Worm (Caenorhabditis elegans) whole organism, L4 larva: ENCODE results near the gene unc-70.

Experiments
- F26F4.8 ChIP-seq: fragments of 200-800 bp; sonication (Bioruptor generic); conservative IDR thresholded peaks from 2 replicates; pipeline ENCODE4 v1.3.6; 2022; ENCODE audit warnings: missing genetic modification characterization, missing compliant biosample characterization
- T20F7.1 ChIP-seq: fragments of 200-800 bp; sonication (Bioruptor generic); optimal IDR thresholded peaks from 2 replicates; lab custom pipeline; 2018; ENCODE audit warnings: mild to moderate bottlenecking, missing genetic modification characterization, missing compliant biosample characterization
- T26A8.4 ChIP-seq: fragments of 200-800 bp; sonication (Bioruptor generic); IDR thresholded peaks from 2 replicates; pipeline ENCODE4 v1.3.6; 2022; ENCODE audit warnings: missing genetic modification characterization, missing compliant biosample characterization
- Y5F2A.4 ChIP-seq: fragments of 200-800 bp; sonication (Bioruptor generic); optimal IDR thresholded peaks from 2 replicates; lab custom pipeline; 2018; ENCODE audit warnings: mild to moderate bottlenecking, missing genetic modification characterization, missing compliant biosample characterization
- aha-1 ChIP-seq: fragments of 150-350 bp; peaks from one replicate; lab custom pipeline; 2014; ENCODE audit warnings: missing biosample characterization, missing genetic modification characterization
- arid-1 ChIP-seq: fragments of 200-800 bp; sonication (Bioruptor generic); conservative IDR thresholded peaks from 2 replicates; pipeline ENCODE4 v1.3.6; 2022; ENCODE audit warnings: missing genetic modification reagents, missing genetic modification characterization, missing compliant biosample characterization
- ceh-28 ChIP-seq: fragments of 150-350 bp; optimal IDR thresholded peaks from 2 replicates; lab custom pipeline; 2014; ENCODE audit warnings: missing biosample characterization, missing genetic modification reagents, missing genetic modification characterization
- ctbp-1 ChIP-seq: fragments of 200-800 bp; sonication (Bioruptor generic); IDR thresholded peaks from 2 replicates; pipeline ENCODE4 v1.3.6; 2022; ENCODE audit warnings: missing genetic modification reagents, missing genetic modification characterization, missing compliant biosample characterization
- daf-16 ChIP-seq, 3 experiments: sonication (generic microtip); optimal IDR thresholded peaks; 2 replicates each; lab custom pipeline; 2016 to 2017; ENCODE audit warnings: missing genetic modification characterization in 3 of 3, missing genetic modification reagents in 3 of 3, mild to moderate bottlenecking in 2 of 3, missing compliant biosample characterization in 2 of 3, missing biosample characterization in 1 of 3, moderate library complexity in 1 of 3
- daf-19 ChIP-seq: fragments of 200-800 bp; sonication (Bioruptor generic); conservative IDR thresholded peaks from 2 replicates; pipeline ENCODE4 v1.3.6; 2022; ENCODE audit warnings: missing genetic modification characterization, missing compliant biosample characterization
- dmd-8 ChIP-seq: fragments of 200-800 bp; sonication (Bioruptor generic); IDR thresholded peaks from 2 replicates; pipeline ENCODE4 v1.3.6; 2022; ENCODE audit warnings: missing genetic modification characterization, missing compliant biosample characterization
- dmd-9 ChIP-seq: fragments of 200-800 bp; sonication (Bioruptor generic); IDR thresholded peaks from 2 replicates; pipeline ENCODE4 v1.3.6; 2022; ENCODE audit warnings: missing genetic modification reagents, missing genetic modification characterization, missing compliant biosample characterization
- fos-1 ChIP-seq: fragments of 150-350 bp; optimal IDR thresholded peaks from 2 replicates; lab custom pipeline; 2014; ENCODE audit warnings: missing biosample characterization, missing genetic modification characterization
- gei-8 ChIP-seq: fragments of 200-800 bp; sonication (Bioruptor generic); optimal IDR thresholded peaks from 2 replicates; lab custom pipeline; 2018; ENCODE audit warnings: mild to moderate bottlenecking, missing genetic modification characterization, missing compliant biosample characterization
- hif-1 ChIP-seq, 2 experiments: sonication (generic microtip); optimal IDR thresholded peaks; 2 replicates each; lab custom pipeline; 2016 to 2017; ENCODE audit warnings: missing compliant biosample characterization in 2 of 2, missing genetic modification characterization in 2 of 2, missing genetic modification reagents in 2 of 2, missing genotype in 2 of 2, mild to moderate bottlenecking in 1 of 2
- hmg-1.1 ChIP-seq: fragments of 200-800 bp; sonication (Bioruptor generic); IDR thresholded peaks from 2 replicates; pipeline ENCODE4 v1.3.6; 2022; ENCODE audit warnings: missing genetic modification reagents, missing genetic modification characterization, missing compliant biosample characterization
- lin-15B ChIP-seq: fragments of 150-350 bp; sonication (generic microtip); optimal IDR thresholded peaks from 3 replicates; lab custom pipeline; 2014; ENCODE audit warnings: missing biosample characterization, missing genetic modification characterization
- lin-38 ChIP-seq: fragments of 200-800 bp; sonication (Bioruptor generic); IDR thresholded peaks from 2 replicates; pipeline ENCODE4 v1.3.6; 2022; ENCODE audit warnings: missing genetic modification reagents, missing genetic modification characterization, missing compliant biosample characterization
- lir-3 ChIP-seq: sonication (generic microtip); optimal IDR thresholded peaks from 2 replicates; lab custom pipeline; 2016; ENCODE audit warnings: mild to moderate bottlenecking, missing genetic modification characterization, missing compliant biosample characterization
- lsy-2 ChIP-seq, 2 experiments: fragments of 150-350 bp in 1 of 2; sonication (generic microtip) in 1 of 2; optimal IDR thresholded peaks; 2 replicates each; lab custom pipeline; 2014 to 2017; ENCODE audit warnings: missing biosample characterization in 2 of 2, missing genetic modification characterization in 2 of 2
- madf-5 ChIP-seq, 2 experiments: fragments of 200-800 bp; sonication (Bioruptor generic); IDR thresholded peaks; 2 replicates each; pipeline ENCODE4 v1.3.6; 2022; ENCODE audit warnings: missing compliant biosample characterization in 2 of 2, missing genetic modification characterization in 2 of 2
- mdl-1 ChIP-seq, 2 experiments: fragments of 150-350 bp in 1 of 2; sonication (generic microtip) in 1 of 2; optimal IDR thresholded peaks; 2 replicates each; lab custom pipeline; 2014 to 2017; ENCODE audit warnings: missing biosample characterization in 2 of 2, missing genetic modification characterization in 2 of 2
- mep-1 ChIP-seq: fragments of 150-350 bp; sonication (generic microtip); optimal IDR thresholded peaks from 3 replicates; lab custom pipeline; 2014; ENCODE audit warnings: missing biosample characterization, missing genetic modification characterization
- mxl-3 ChIP-seq: fragments of 200-800 bp; sonication (Bioruptor generic); optimal IDR thresholded peaks from 2 replicates; lab custom pipeline; 2018; ENCODE audit warnings: mild to moderate bottlenecking, missing genetic modification characterization, missing compliant biosample characterization
- nhr-111 ChIP-seq: fragments of 200-800 bp; sonication (Bioruptor generic); optimal IDR thresholded peaks from 2 replicates; lab custom pipeline; 2018; ENCODE audit warnings: mild to moderate bottlenecking, missing genetic modification characterization, missing compliant biosample characterization
- nhr-237 ChIP-seq: sonication (generic microtip); optimal IDR thresholded peaks from 2 replicates; lab custom pipeline; 2017; ENCODE audit warnings: missing biosample characterization, missing genetic modification characterization
- nhr-28 ChIP-seq: fragments of 150-350 bp; optimal IDR thresholded peaks from 2 replicates; lab custom pipeline; 2014; ENCODE audit warnings: missing biosample characterization, missing genetic modification characterization
- pha-4 ChIP-seq, 2 experiments: fragments of 150-350 bp in 1 of 2; fragments of 200-800 bp in 1 of 2; sonication (Bioruptor generic) in 1 of 2; IDR thresholded peaks in 1 of 2; optimal IDR thresholded peaks in 1 of 2; 2 replicates each; pipeline versions ENCODE4 v1.3.6 to Lab custom; 2014 to 2022; ENCODE audit warnings: missing genetic modification characterization in 2 of 2, missing genetic modification reagents in 2 of 2, missing biosample characterization in 1 of 2, missing compliant biosample characterization in 1 of 2
- rbr-2 ChIP-seq: sonication (generic microtip); optimal IDR thresholded peaks from 2 replicates; lab custom pipeline; 2016; ENCODE audit warnings: missing genotype, missing genetic modification characterization, missing compliant biosample characterization
- sdz-12 ChIP-seq: fragments of 200-800 bp; sonication (Bioruptor generic); optimal IDR thresholded peaks from 2 replicates; lab custom pipeline; 2018; ENCODE audit warnings: mild to moderate bottlenecking, missing genetic modification characterization, missing compliant biosample characterization
- set-16 ChIP-seq: fragments of 200-800 bp; sonication (Bioruptor generic); IDR thresholded peaks from 2 replicates; pipeline ENCODE4 v1.3.6; 2022; ENCODE audit warnings: missing genetic modification reagents, missing genetic modification characterization, missing compliant biosample characterization
- skn-1 ChIP-seq: fragments of 150-350 bp; optimal IDR thresholded peaks from 2 replicates; lab custom pipeline; 2014; ENCODE audit warnings: missing biosample characterization, missing genetic modification characterization
- tag-97 ChIP-seq: fragments of 200-800 bp; sonication (Bioruptor generic); IDR thresholded peaks from 2 replicates; pipeline ENCODE4 v1.3.6; 2022; ENCODE audit warnings: missing genetic modification characterization, missing compliant biosample characterization
- tra-1 ChIP-seq: fragments of 200-800 bp; sonication (Bioruptor generic); IDR thresholded peaks from 2 replicates; pipeline ENCODE4 v1.3.6; 2022; ENCODE audit warnings: missing genetic modification reagents, missing genetic modification characterization, missing compliant biosample characterization
- unc-62 ChIP-seq, 3 experiments: fragments of 150-350 bp in 1 of 3; sonication (generic microtip); optimal IDR thresholded peaks in 2 of 3; peaks in 1 of 3; 1 replicate in 1 of 3; 2 replicates in 2 of 3; lab custom pipeline; 2014 to 2017; ENCODE audit warnings: missing biosample characterization in 3 of 3, missing genetic modification characterization in 3 of 3, missing genetic modification reagents in 3 of 3, missing genotype in 1 of 3
- zfp-3 ChIP-seq: fragments of 200-800 bp; sonication (Bioruptor generic); conservative IDR thresholded peaks from 2 replicates; pipeline ENCODE4 v1.3.6; 2022; ENCODE audit warnings: missing genetic modification reagents, missing genetic modification characterization, missing compliant biosample characterization

The unc-70 gene

DNA sequence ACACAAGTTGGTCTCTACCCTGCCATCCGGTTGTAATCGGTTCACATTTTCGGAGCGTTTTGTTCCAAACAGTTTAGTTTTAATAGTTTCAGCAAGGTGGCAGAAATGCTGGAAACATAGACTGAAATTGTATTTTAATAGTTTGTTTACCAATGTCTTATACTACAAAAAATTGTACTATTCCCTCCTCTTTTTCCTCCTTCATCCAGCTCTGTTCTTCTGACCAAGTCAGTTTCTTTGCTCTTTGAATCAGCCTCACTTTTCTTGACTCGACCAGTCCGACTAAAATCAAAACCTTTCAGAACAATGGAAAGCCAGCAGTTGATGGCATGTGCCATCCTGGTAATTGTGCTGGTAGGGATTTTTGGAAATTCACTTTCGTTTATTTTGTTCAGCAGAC lies 11.1 kb upstream of the unc-70 start, which contains the start of gene frpr-18:
frpr-18 (plus strand) TSS at position 301 of the 400 bp plus-strand sequence.
- TF ChIP-seq zfp-3 (GFP tag; lab: Robert Waterston, UW): no peak
- no peak for TF ChIP-seq mdl-1 (tag; optimal IDR thresholded peaks at IDR 0.05; lab: Kevin White, UChicago)
- no peak for TF ChIP-seq unc-62 (GFP tag; optimal IDR thresholded peaks at IDR 0.05 in 1 of 2; lab: Kevin White, UChicago)
- no peak for TF ChIP-seq unc-62 (tag; optimal IDR thresholded peaks at IDR 0.05; lab: Kevin White, UChicago)
- TF ChIP-seq tra-1 (GFP tag; lab: Robert Waterston, UW): no peak
- TF ChIP-seq ceh-28 (tag; lab: Kevin White, UChicago): no peak

DNA sequence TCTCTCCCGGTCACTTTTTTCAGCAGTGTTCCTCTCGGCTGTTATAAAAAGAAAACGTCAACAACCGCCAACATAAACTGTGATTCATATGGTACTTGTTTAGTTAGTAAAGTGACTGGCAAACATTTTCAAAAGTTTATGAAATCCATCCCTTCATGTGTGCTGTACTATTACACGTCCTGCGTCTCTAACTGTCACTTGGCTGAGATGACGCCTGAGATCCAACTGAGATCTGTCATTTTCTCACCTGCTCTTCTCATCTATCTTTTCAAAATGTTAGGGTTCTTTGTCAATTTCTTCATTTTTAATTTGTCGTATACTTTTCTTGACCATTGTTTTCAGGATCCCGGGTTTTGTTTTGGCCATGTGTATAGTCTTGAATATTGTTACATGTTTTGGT lies 6.4 kb upstream of the unc-70 start:
- TF ChIP-seq unc-62 (GFP tag; optimal IDR thresholded peaks at IDR 0.05 in 1 of 2; lab: Kevin White, UChicago) (peak in 1 of 2 experiments; percentile 9), unc-62 (tag; optimal IDR thresholded peaks at IDR 0.05; lab: Kevin White, UChicago) (no peak), set-16 (no peak), aha-1 (tag; lab: Kevin White, UChicago) (peak; percentile 26), fos-1 (tag; lab: Kevin White, UChicago) (no peak), gei-8 (GFP tag; lab: Kevin White, UChicago) (no peak), hmg-1.1 (GFP tag; lab: Robert Waterston, UW) (0 out of 2 replicates have a peak, but pooled peaks have one; percentile 18), daf-19 (GFP tag; lab: Robert Waterston, UW) (no peak)

DNA sequence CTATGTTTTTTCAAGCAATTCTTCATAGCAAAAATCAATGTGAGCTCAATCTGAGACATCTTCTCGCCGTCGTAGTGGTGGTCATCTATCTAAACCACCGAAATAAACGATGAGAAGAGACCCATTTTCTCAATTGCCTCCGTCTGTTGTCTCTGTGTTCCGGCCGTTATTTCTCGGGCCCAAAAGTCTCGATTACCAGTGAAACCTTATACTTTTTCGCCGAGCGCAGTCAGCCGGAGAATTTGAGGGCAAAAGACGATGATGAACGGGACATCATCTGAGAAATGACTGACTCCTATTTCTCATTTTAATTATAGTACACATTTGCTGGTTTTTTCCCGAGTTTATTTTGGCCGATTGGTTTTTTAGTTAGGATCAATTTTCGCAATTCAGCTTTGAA lies 5.3 kb upstream of the unc-70 start:
- TF ChIP-seq madf-5 (GFP tag; IDR thresholded peaks at IDR 0.05; lab: Robert Waterston, UW) (no peak), T26A8.4 (GFP tag; lab: Robert Waterston, UW) (no peak), ctbp-1 (no peak), dmd-8 (GFP tag; lab: Robert Waterston, UW) (no peak)

DNA sequence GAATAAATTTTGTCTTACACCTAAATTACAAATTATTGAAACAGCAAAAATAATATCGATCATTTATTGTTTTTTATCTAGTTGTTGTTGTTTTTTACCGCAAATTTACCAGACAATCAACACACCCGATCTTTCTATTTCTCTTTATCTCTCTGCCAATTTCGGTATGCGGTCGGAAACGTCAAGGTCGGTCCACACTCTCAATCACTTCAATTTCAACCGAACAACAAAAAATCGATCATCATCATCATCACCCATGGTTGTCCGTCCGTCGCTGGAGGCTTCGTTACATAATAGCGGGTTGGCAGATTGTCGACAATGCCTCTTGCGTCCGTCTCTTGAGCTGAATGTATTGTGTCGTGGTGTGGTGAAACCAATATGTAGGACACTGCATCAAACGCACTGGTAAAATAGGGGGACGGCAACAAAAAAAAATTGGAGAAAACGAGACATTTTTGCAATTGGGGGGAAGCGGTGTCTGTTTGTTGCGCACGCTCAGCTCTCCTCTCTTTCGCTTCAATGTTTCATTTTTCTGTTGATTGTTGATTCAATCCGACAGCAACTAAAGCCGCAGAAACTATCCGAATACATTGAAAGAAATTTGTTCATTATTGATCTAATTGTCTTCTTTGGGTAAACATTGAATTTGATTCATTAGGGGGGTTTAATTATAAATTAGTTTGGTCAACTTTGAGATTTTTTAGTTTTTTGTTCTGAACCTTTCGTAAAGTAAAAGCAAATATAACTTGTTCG lies 4.2 kb upstream of the unc-70 start:
- no peak for TF ChIP-seq nhr-111 (GFP tag; lab: Kevin White, UChicago)
- no peak for TF ChIP-seq lir-3 (tag; lab: Kevin White, UChicago)
- TF ChIP-seq lsy-2 (tag; optimal IDR thresholded peaks at IDR 0.05; lab: Kevin White, UChicago): peak in 1 of 2 experiments; percentile 8
- peak; percentile 28; the same call in 1 of the 2 replicates for TF ChIP-seq hmg-1.1 (GFP tag; lab: Robert Waterston, UW)
- TF ChIP-seq tag-97 (GFP tag; lab: Robert Waterston, UW): no peak
- TF ChIP-seq skn-1: no peak
- peak in 1 of 2 experiments; percentile 95 for TF ChIP-seq unc-62 (GFP tag; optimal IDR thresholded peaks at IDR 0.05 in 1 of 2; lab: Kevin White, UChicago)
- no peak for TF ChIP-seq unc-62 (tag; optimal IDR thresholded peaks at IDR 0.05; lab: Kevin White, UChicago)
- no peak for TF ChIP-seq pha-4 (GFP tag; IDR thresholded peaks at IDR 0.05; lab: Robert Waterston, UW)
- peak; percentile 58 for TF ChIP-seq pha-4 (tag; optimal IDR thresholded peaks at IDR 0.05; lab: Kevin White, UChicago)
- 0 out of 2 replicates have a peak, but pooled peaks have one; percentile 40 for TF ChIP-seq dmd-9 (GFP tag; lab: Robert Waterston, UW)
- TF ChIP-seq mxl-3 (GFP tag; lab: Kevin White, UChicago): peak; percentile 0
- TF ChIP-seq mep-1 (tag; lab: Kevin White, UChicago): peak; percentile 19

DNA sequence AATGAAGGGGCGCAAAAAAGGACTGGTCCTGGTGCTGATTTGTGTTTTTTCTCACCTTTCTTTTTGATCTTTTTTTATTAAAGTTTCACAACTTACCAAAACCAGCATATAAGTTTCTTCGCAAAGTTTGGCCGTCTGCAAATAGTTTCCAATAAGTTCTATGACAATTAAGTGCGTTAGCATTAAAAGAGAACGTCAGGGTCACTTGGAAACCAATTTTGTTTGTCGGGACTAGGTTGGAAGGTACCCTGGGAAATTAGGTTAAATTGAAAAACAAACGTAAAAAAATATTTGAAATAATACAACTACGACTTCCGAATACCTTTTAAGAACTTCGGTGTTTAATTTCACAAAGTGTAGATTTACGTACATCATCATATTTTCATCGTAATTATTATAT lies 2.6 kb upstream of the unc-70 start:
- peak in 1 of 2 experiments; percentile 98 for TF ChIP-seq unc-62 (GFP tag; optimal IDR thresholded peaks at IDR 0.05 in 1 of 2; lab: Kevin White, UChicago)
- no peak for TF ChIP-seq unc-62 (tag; optimal IDR thresholded peaks at IDR 0.05; lab: Kevin White, UChicago)
- peak; percentile 67 for TF ChIP-seq aha-1 (tag; lab: Kevin White, UChicago)
- no peak for TF ChIP-seq hmg-1.1 (GFP tag; lab: Robert Waterston, UW)

DNA sequence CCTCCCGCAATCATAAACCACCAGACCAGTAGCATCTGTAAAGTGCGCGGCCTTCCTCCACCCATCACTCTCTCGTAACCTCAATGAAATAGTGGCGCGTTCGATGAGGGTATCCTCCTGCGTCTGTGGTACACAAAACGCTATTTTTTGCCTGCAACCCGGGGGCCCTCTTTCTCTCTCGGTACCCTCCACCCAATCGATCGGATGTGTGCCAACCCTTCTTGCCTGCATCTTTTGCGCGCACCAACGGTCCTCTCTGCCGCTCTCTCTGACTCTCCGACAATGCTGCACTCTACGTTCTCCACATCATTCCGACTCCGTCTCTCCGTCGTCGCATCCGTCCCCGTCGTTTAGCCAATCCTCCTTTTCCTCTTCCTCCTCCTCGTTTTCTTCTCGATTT lies 1.6 kb upstream of the unc-70 start:
- no peak for TF ChIP-seq daf-19 (GFP tag; lab: Robert Waterston, UW)
- peak in 1 of 2 experiments; percentile 60 for TF ChIP-seq hif-1 (tag; optimal IDR thresholded peaks at IDR 0.05; lab: Kevin White, UChicago)
- TF ChIP-seq nhr-237 (tag; lab: Kevin White, UChicago): no peak
- peak; percentile 49 for TF ChIP-seq nhr-28 (tag; lab: Kevin White, UChicago)
- TF ChIP-seq Y5F2A.4 (GFP tag; lab: Kevin White, UChicago): no peak
- TF ChIP-seq daf-16 (GFP tag; optimal IDR thresholded peaks at IDR 0.05; lab: Kevin White, UChicago): peak in 1 of 2 experiments; percentile 62
- no peak for TF ChIP-seq daf-16 (tag; optimal IDR thresholded peaks at IDR 0.05; lab: Kevin White, UChicago)
- peak; percentile 98 for TF ChIP-seq aha-1 (tag; lab: Kevin White, UChicago)
- no peak for TF ChIP-seq T20F7.1 (GFP tag; lab: Kevin White, UChicago)
- no peak for TF ChIP-seq F26F4.8 (GFP tag; lab: Robert Waterston, UW)
- no peak for TF ChIP-seq arid-1
- peak; percentile 89 for TF ChIP-seq rbr-2
- peak; percentile 84 for TF ChIP-seq ceh-28 (tag; lab: Kevin White, UChicago)
- TF ChIP-seq lin-15B: no peak
- no peak for TF ChIP-seq lin-38
- no peak for TF ChIP-seq sdz-12 (GFP tag; lab: Kevin White, UChicago)
